Fruit fly (Drosophila melanogaster) S2 (cell line): ENCODE measurements around the gene poe.

Experiments
- CG8478 ChIP-seq: fragments of >200 bp; optimal IDR thresholded peaks from 2 replicates; lab custom pipeline; 2018
- CTCF ChIP-seq, 2 experiments: fragments of >200 bp; optimal IDR thresholded peaks; 2 replicates each; lab custom pipeline; 2018

- TF ChIP-seq CG8478 (lab: Kevin White, UChicago) = no peak
- TF ChIP-seq CTCF (optimal IDR thresholded peaks at IDR 0.05; lab: Kevin White, UChicago) = no peak
Observed at dm6 chr2L:8031588-8031987, 39.8 kb downstream of the poe start.
